Worm (Caenorhabditis elegans) whole organism, mixed stage, embryonic: ENCODE data around the gene ets-10.

Source experiments
- M03D4.4 ChIP-seq: sonication (generic microtip); optimal IDR thresholded peaks from 2 replicates; lab custom pipeline; 2017; ENCODE audit warnings: mild to moderate bottlenecking, missing genetic modification characterization, missing compliant biosample characterization
- bed-3 ChIP-seq: fragments of 200-800 bp; sonication (Bioruptor generic); optimal IDR thresholded peaks from 3 replicates; lab custom pipeline; 2018; ENCODE audit warnings: mild to moderate bottlenecking, missing genetic modification characterization, moderate library complexity, missing compliant biosample characterization
- blmp-1 ChIP-seq: fragments of 150-350 bp; optimal IDR thresholded peaks from 2 replicates; lab custom pipeline; 2014; ENCODE audit warnings: missing biosample characterization, missing genetic modification characterization
- ceh-39 ChIP-seq: fragments of 150-350 bp; optimal IDR thresholded peaks from 2 replicates; lab custom pipeline; 2014; ENCODE audit warnings: missing biosample characterization, missing genetic modification characterization
- ceh-43 ChIP-seq: fragments of 200-800 bp; sonication (Bioruptor generic); optimal IDR thresholded peaks from 2 replicates; lab custom pipeline; 2018; ENCODE audit warnings: mild to moderate bottlenecking, missing genetic modification characterization, moderate library complexity, missing compliant biosample characterization
- ceh-83 ChIP-seq: fragments of 200-800 bp; sonication (Bioruptor generic); optimal IDR thresholded peaks from 2 replicates; lab custom pipeline; 2018; ENCODE audit warnings: mild to moderate bottlenecking, missing genetic modification characterization, missing compliant biosample characterization
- ces-1 ChIP-seq: fragments of 150-350 bp; optimal IDR thresholded peaks from 2 replicates; lab custom pipeline; 2014; ENCODE audit warnings: missing biosample characterization, missing genetic modification reagents, missing genetic modification characterization
- cnd-1 ChIP-seq: fragments of 200-800 bp; sonication (Bioruptor generic); optimal IDR thresholded peaks from 2 replicates; lab custom pipeline; 2018; ENCODE audit warnings: mild to moderate bottlenecking, missing genetic modification characterization, missing compliant biosample characterization
- drap-1 ChIP-seq: fragments of 200-800 bp; sonication (Bioruptor generic); optimal IDR thresholded peaks from 3 replicates; lab custom pipeline; 2018; ENCODE audit warnings: mild to moderate bottlenecking, missing genetic modification characterization, missing compliant biosample characterization
- elt-1 ChIP-seq: sonication (generic microtip); optimal IDR thresholded peaks from 2 replicates; lab custom pipeline; 2017; ENCODE audit warnings: missing genetic modification characterization, mild to moderate bottlenecking, missing compliant biosample characterization, antibody characterized with exemption, moderate library complexity, borderline replicate concordance; ENCODE audit not compliant: insufficient read depth
- elt-3 ChIP-seq: fragments of 150-350 bp; optimal IDR thresholded peaks from 2 replicates; lab custom pipeline; 2014; ENCODE audit warnings: missing biosample characterization, missing genetic modification characterization
- flh-1 ChIP-seq: fragments of 200-800 bp; sonication (Bioruptor generic); optimal IDR thresholded peaks from 2 replicates; lab custom pipeline; 2018; ENCODE audit warnings: mild to moderate bottlenecking, missing genetic modification characterization, moderate library complexity, missing compliant biosample characterization
- ham-2 ChIP-seq: fragments of 200-800 bp; sonication (Bioruptor generic); optimal IDR thresholded peaks from 2 replicates; lab custom pipeline; 2018; ENCODE audit warnings: mild to moderate bottlenecking, missing genetic modification characterization, missing compliant biosample characterization
- hlh-1 ChIP-seq: fragments of 150-350 bp; optimal IDR thresholded peaks from 2 replicates; lab custom pipeline; 2014; ENCODE audit warnings: missing biosample characterization, missing genetic modification reagents, missing genetic modification characterization
- lin-32 ChIP-seq: fragments of 200-800 bp; sonication (Bioruptor generic); optimal IDR thresholded peaks from 2 replicates; lab custom pipeline; 2018; ENCODE audit warnings: mild to moderate bottlenecking, missing genetic modification characterization, missing compliant biosample characterization
- lsy-2 ChIP-seq: fragments of 150-350 bp; optimal IDR thresholded peaks from 2 replicates; lab custom pipeline; 2014; ENCODE audit warnings: missing biosample characterization, missing genetic modification characterization
- mab-5 ChIP-seq: fragments of 150-350 bp; optimal IDR thresholded peaks from 2 replicates; lab custom pipeline; 2014; ENCODE audit warnings: missing biosample characterization, missing genetic modification characterization
- mep-1 ChIP-seq: fragments of 150-350 bp; optimal IDR thresholded peaks from 2 replicates; lab custom pipeline; 2017; ENCODE audit warnings: missing biosample characterization, missing genetic modification reagents, missing genetic modification characterization, inconsistent platforms
- nhr-12 ChIP-seq: fragments of 150-350 bp; optimal IDR thresholded peaks from 2 replicates; lab custom pipeline; 2014; ENCODE audit warnings: missing biosample characterization, missing genetic modification characterization
- nhr-2 ChIP-seq: fragments of 150-350 bp; optimal IDR thresholded peaks from 2 replicates; lab custom pipeline; 2014; ENCODE audit warnings: missing biosample characterization, missing genetic modification characterization
- nhr-237 ChIP-seq: fragments of 150-350 bp; optimal IDR thresholded peaks from 2 replicates; lab custom pipeline; 2014; ENCODE audit warnings: missing biosample characterization, missing genetic modification characterization
- nhr-28 ChIP-seq: fragments of 150-350 bp; optimal IDR thresholded peaks from 2 replicates; lab custom pipeline; 2014; ENCODE audit warnings: missing biosample characterization, missing genetic modification characterization
- nhr-76 ChIP-seq: sonication (generic microtip); optimal IDR thresholded peaks from 2 replicates; lab custom pipeline; 2017; ENCODE audit warnings: missing biosample characterization, missing genetic modification characterization
- pha-4 ChIP-seq: fragments of 150-350 bp; optimal IDR thresholded peaks from 2 replicates; lab custom pipeline; 2018; ENCODE audit warnings: missing biosample characterization, missing genetic modification reagents, missing genetic modification characterization
- sem-2 ChIP-seq: fragments of 200-800 bp; sonication (Bioruptor generic); optimal IDR thresholded peaks from 2 replicates; lab custom pipeline; 2018; ENCODE audit warnings: mild to moderate bottlenecking, missing genetic modification characterization, missing compliant biosample characterization
- sptf-1 ChIP-seq: sonication (generic microtip); optimal IDR thresholded peaks from 2 replicates; lab custom pipeline; 2017; ENCODE audit warnings: mild to moderate bottlenecking, missing genetic modification characterization, moderate library complexity, missing compliant biosample characterization
- unc-120 ChIP-seq: sonication (generic microtip); optimal IDR thresholded peaks from 2 replicates; lab custom pipeline; 2017; ENCODE audit warnings: missing genetic modification characterization, missing compliant biosample characterization; ENCODE audit not compliant: poor library complexity, severe bottlenecking
- unc-39 ChIP-seq: fragments of 150-350 bp; optimal IDR thresholded peaks from 2 replicates; lab custom pipeline; 2014; ENCODE audit warnings: missing biosample characterization, missing genetic modification characterization
- unc-62 ChIP-seq: fragments of 150-350 bp; optimal IDR thresholded peaks from 2 replicates; lab custom pipeline; 2014; ENCODE audit warnings: missing biosample characterization, missing genetic modification reagents, missing genetic modification characterization
- zip-8 ChIP-seq: fragments of 150-350 bp; optimal IDR thresholded peaks from 2 replicates; lab custom pipeline; 2014; ENCODE audit warnings: missing biosample characterization, missing genetic modification characterization
- ztf-11 ChIP-seq: fragments of 150-350 bp; optimal IDR thresholded peaks from 2 replicates; lab custom pipeline; 2014; ENCODE audit warnings: missing biosample characterization, missing genetic modification characterization

The ets-10 gene

ce11 chrX:4283989-4284388 is at the start of gene ets-10:
Gene ets-10 (plus strand): TSS chrX:4284189.
- no peak for TF ChIP-seq sptf-1 (tag; lab: Kevin White, UChicago)
- no peak for TF ChIP-seq elt-3 (tag; lab: Kevin White, UChicago)
- no peak for TF ChIP-seq bed-3
- TF ChIP-seq ceh-43 (GFP tag; lab: Kevin White, UChicago): no peak
- no peak for TF ChIP-seq unc-39 (tag; lab: Kevin White, UChicago)
- no peak for TF ChIP-seq lin-32 (GFP tag; lab: Kevin White, UChicago)
- TF ChIP-seq flh-1 (GFP tag; lab: Kevin White, UChicago): no peak
- TF ChIP-seq blmp-1 (tag; lab: Kevin White, UChicago): no peak
- TF ChIP-seq mab-5: no peak
- TF ChIP-seq mep-1 (tag; lab: Kevin White, UChicago): no peak
- no peak for TF ChIP-seq nhr-12 (tag; lab: Kevin White, UChicago)
- no peak for TF ChIP-seq ces-1
- no peak for TF ChIP-seq drap-1 (GFP tag; lab: Kevin White, UChicago)
- TF ChIP-seq unc-62 (GFP tag; lab: Kevin White, UChicago): no peak
- no peak for TF ChIP-seq nhr-237
- no peak for TF ChIP-seq unc-120 (tag; lab: Kevin White, UChicago)
- no peak for TF ChIP-seq pha-4 (tag; lab: Kevin White, UChicago)

ce11 chrX:4235752-4236151 is 48.2 kb upstream of the ets-10 start, which contains the start of gene rab-37:
Gene rab-37 (minus strand): TSS chrX:4235852.
- no peak for TF ChIP-seq lin-32 (GFP tag; lab: Kevin White, UChicago)
- no peak for TF ChIP-seq sem-2
- TF ChIP-seq hlh-1 (tag; lab: Kevin White, UChicago): no peak
- no peak for TF ChIP-seq bed-3
- no peak for TF ChIP-seq zip-8 (tag; lab: Kevin White, UChicago)
- no peak for TF ChIP-seq mab-5
- no peak for TF ChIP-seq ceh-83 (GFP tag; lab: Kevin White, UChicago)
- TF ChIP-seq nhr-2: no peak
- TF ChIP-seq drap-1 (GFP tag; lab: Kevin White, UChicago): no peak
- TF ChIP-seq unc-39 (tag; lab: Kevin White, UChicago): no peak
- no peak for TF ChIP-seq elt-1 (tag; lab: Kevin White, UChicago)
- no peak for TF ChIP-seq elt-3 (tag; lab: Kevin White, UChicago)
- TF ChIP-seq nhr-76 (tag; lab: Kevin White, UChicago): no peak
- TF ChIP-seq M03D4.4 (tag; lab: Kevin White, UChicago): no peak
- TF ChIP-seq ceh-43 (GFP tag; lab: Kevin White, UChicago): no peak
- no peak for TF ChIP-seq ham-2 (GFP tag; lab: Kevin White, UChicago)
- no peak for TF ChIP-seq ces-1

- TF ChIP-seq ces-1 (peak; percentile 80), pha-4 (tag; lab: Kevin White, UChicago) (no peak)
Observed at ce11 chrX:4238971-4239370, 45.0 kb upstream of the ets-10 start.

ce11 chrX:4244489-4245123 is 39.4 kb upstream of the ets-10 start:
- TF ChIP-seq cnd-1 (tag; lab: Kevin White, UChicago) (no peak), nhr-28 (tag; lab: Kevin White, UChicago) (no peak), M03D4.4 (tag; lab: Kevin White, UChicago) (no peak), nhr-2 (no peak), ceh-83 (GFP tag; lab: Kevin White, UChicago) (no peak), hlh-1 (tag; lab: Kevin White, UChicago) (no peak), nhr-12 (tag; lab: Kevin White, UChicago) (no peak), ceh-39 (tag; lab: Kevin White, UChicago) (no peak), ham-2 (GFP tag; lab: Kevin White, UChicago) (no peak), drap-1 (GFP tag; lab: Kevin White, UChicago) (no peak), mep-1 (tag; lab: Kevin White, UChicago) (no peak), lsy-2 (no peak), blmp-1 (tag; lab: Kevin White, UChicago) (no peak), ces-1 (no peak), ztf-11 (no peak), elt-1 (tag; lab: Kevin White, UChicago) (no peak), flh-1 (GFP tag; lab: Kevin White, UChicago) (no peak)
